Fruit fly (Drosophila melanogaster) whole organism, adult: Measurements from ENCODE around the gene waw.
A peak's percentile ranks its signal among the peaks of the same experiment; 100 is the strongest.

Experiments
- CG11617 ChIP-seq: fragments of 200-800 bp; sonication (Bioruptor generic); optimal IDR thresholded peaks from 2 replicates; lab custom pipeline; 2017; ENCODE audit warnings: mild to moderate bottlenecking, missing biosample characterization, missing genetic modification reagents, missing genetic modification characterization
- CG12768 ChIP-seq: fragments of 200-800 bp; sonication (Bioruptor generic); optimal IDR thresholded peaks from 2 replicates; lab custom pipeline; 2017; ENCODE audit warnings: missing biosample characterization, missing genetic modification characterization, mild to moderate bottlenecking, moderate library complexity, missing genetic modification reagents
- CG14711 ChIP-seq: fragments of 200-800 bp; sonication (Bioruptor generic); optimal IDR thresholded peaks from 2 replicates; lab custom pipeline; 2018; ENCODE audit warnings: missing biosample characterization, mild to moderate bottlenecking, missing genetic modification characterization, moderate library complexity
- CG1620 ChIP-seq: fragments of 200-800 bp; sonication (Bioruptor generic); optimal IDR thresholded peaks from 2 replicates; lab custom pipeline; 2016; ENCODE audit warnings: missing biosample characterization, missing genetic modification characterization
- CG33017 ChIP-seq: fragments of 200-800 bp; sonication (Bioruptor generic); optimal IDR thresholded peaks from 2 replicates; lab custom pipeline; 2018; ENCODE audit warnings: missing biosample characterization, mild to moderate bottlenecking, missing genetic modification characterization, moderate library complexity
- CG5204 ChIP-seq: fragments of 200-800 bp; sonication (Bioruptor generic); optimal IDR thresholded peaks from 2 replicates; lab custom pipeline; 2016; ENCODE audit warnings: missing biosample characterization, missing genetic modification characterization
- CG7045 ChIP-seq: fragments of 200-800 bp; sonication (Bioruptor generic); optimal IDR thresholded peaks from 2 replicates; lab custom pipeline; 2017; ENCODE audit warnings: missing biosample characterization, mild to moderate bottlenecking, missing genetic modification characterization
- CG7101 ChIP-seq: fragments of 200-800 bp; sonication (Bioruptor generic); optimal IDR thresholded peaks from 2 replicates; lab custom pipeline; 2018; ENCODE audit warnings: missing biosample characterization, mild to moderate bottlenecking, missing genetic modification characterization, moderate library complexity
- Clk ChIP-seq: fragments of 200-800 bp; sonication (Bioruptor generic); optimal IDR thresholded peaks from 2 replicates; lab custom pipeline; 2017; ENCODE audit warnings: missing biosample characterization, missing genetic modification characterization
- Crg-1 ChIP-seq: fragments of 200-800 bp; sonication (Bioruptor generic); optimal IDR thresholded peaks from 2 replicates; lab custom pipeline; 2016; ENCODE audit warnings: missing biosample characterization, missing genetic modification characterization
- Hr96 ChIP-seq: fragments of 200-800 bp; sonication (Bioruptor generic); optimal IDR thresholded peaks from 2 replicates; lab custom pipeline; 2016; ENCODE audit warnings: missing biosample characterization, missing genetic modification characterization
- Mnt ChIP-seq: fragments of 200-800 bp; sonication (Bioruptor generic); optimal IDR thresholded peaks from 2 replicates; lab custom pipeline; 2016; ENCODE audit warnings: missing biosample characterization, mild to moderate bottlenecking, missing genetic modification characterization
- bab1 ChIP-seq: fragments of 200-800 bp; sonication (Bioruptor generic); optimal IDR thresholded peaks from 3 replicates; lab custom pipeline; 2019; ENCODE audit warnings: missing biosample characterization, mild to moderate bottlenecking, missing genetic modification characterization, moderate library complexity
- cic ChIP-seq: fragments of 200-800 bp; sonication (Bioruptor generic); optimal IDR thresholded peaks from 2 replicates; lab custom pipeline; 2017; ENCODE audit warnings: missing biosample characterization, mild to moderate bottlenecking, missing genetic modification characterization, moderate library complexity
- cnc ChIP-seq, 2 experiments: fragments of >200 bp; optimal IDR thresholded peaks; 2 replicates each; lab custom pipeline; 2017
- kay ChIP-seq: fragments of 200-800 bp; sonication (Bioruptor generic); peaks from one replicate; lab custom pipeline; 2016; ENCODE audit warnings: missing biosample characterization, missing genetic modification characterization, borderline replicate concordance
- ovo ChIP-seq: fragments of 200-800 bp; sonication (Bioruptor generic); optimal IDR thresholded peaks from 2 replicates; lab custom pipeline; 2016; ENCODE audit warnings: missing biosample characterization, missing genetic modification characterization
- pad ChIP-seq: fragments of 200-800 bp; sonication (Bioruptor generic); optimal IDR thresholded peaks from 3 replicates; lab custom pipeline; 2017; ENCODE audit warnings: missing biosample characterization, missing genetic modification characterization, mild to moderate bottlenecking, moderate library complexity, missing genetic modification reagents
- tj ChIP-seq: fragments of 200-800 bp; sonication (Bioruptor generic); optimal IDR thresholded peaks from 3 replicates; lab custom pipeline; 2017; ENCODE audit warnings: missing biosample characterization, mild to moderate bottlenecking, missing genetic modification characterization, moderate library complexity
- toe ChIP-seq: fragments of 200-800 bp; sonication (Bioruptor generic); optimal IDR thresholded peaks from 2 replicates; lab custom pipeline; 2016; ENCODE audit warnings: missing biosample characterization, missing genetic modification characterization

The waw gene

DNA sequence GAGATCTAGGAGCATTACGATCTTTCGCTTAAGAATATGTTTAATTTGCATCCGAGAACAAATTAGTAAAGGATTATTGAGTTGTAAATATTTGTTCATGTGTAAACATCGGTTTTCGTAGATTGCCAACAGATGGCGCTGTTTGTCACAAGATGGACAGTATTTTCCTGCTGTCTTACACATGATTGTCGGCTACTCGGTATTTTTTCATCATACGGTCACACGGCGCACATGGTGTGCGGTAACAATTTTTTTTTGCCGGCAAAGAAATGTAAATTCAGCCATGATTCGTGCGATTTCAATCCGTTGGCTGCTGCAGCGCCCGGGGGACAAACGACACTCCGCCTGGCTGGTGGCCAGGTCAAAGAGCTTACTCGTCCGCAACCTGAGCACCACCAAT, at the start of gene waw, which contains the start of gene bbx:
TSS of gene waw (plus strand) at position 151 of the 400 bp plus-strand sequence.
TSS of gene bbx (plus strand) at position 151 of the 400 bp plus-strand sequence.
- TF ChIP-seq toe (GFP tag; lab: Kevin White, UChicago) (no peak), cnc (optimal IDR thresholded peaks at IDR 0.05; lab: Kevin White, UChicago) (no peak), bab1 (GFP tag; lab: Kevin White, UChicago) (peak; percentile 52), CG14711 (tag; lab: Kevin White, UChicago) (peak; percentile 21), Mnt (peak; percentile 100), pad (peak; percentile 18), CG7101 (tag; lab: Kevin White, UChicago) (peak; percentile 57), CG11617 (GFP tag; lab: Kevin White, UChicago) (peak; percentile 55), tj (peak; percentile 5), cic (GFP tag; lab: Kevin White, UChicago) (peak; percentile 14), CG1620 (GFP tag; lab: Kevin White, UChicago) (peak; percentile 57), Crg-1 (GFP tag; lab: Kevin White, UChicago) (peak; percentile 42), Clk (GFP tag; lab: Kevin White, UChicago) (no peak)

dm6 chrX:21315852-21316251, 47.0 kb upstream of the waw start, which contains the start of gene Rpt6:
Gene Rpt6, plus strand, starts transcription at chrX:21316052.
- TF ChIP-seq Mnt (peak; percentile 22), toe (GFP tag; lab: Kevin White, UChicago) (no peak), CG7045 (no peak), bab1 (GFP tag; lab: Kevin White, UChicago) (peak; percentile 42), CG1620 (GFP tag; lab: Kevin White, UChicago) (peak; percentile 6), cnc (optimal IDR thresholded peaks at IDR 0.05; lab: Kevin White, UChicago) (peak; percentile 50 to 83), CG11617 (GFP tag; lab: Kevin White, UChicago) (no peak), ovo (GFP tag; lab: Kevin White, UChicago) (no peak), Hr96 (GFP tag; lab: Kevin White, UChicago) (no peak), tj (peak; percentile 53)

DNA sequence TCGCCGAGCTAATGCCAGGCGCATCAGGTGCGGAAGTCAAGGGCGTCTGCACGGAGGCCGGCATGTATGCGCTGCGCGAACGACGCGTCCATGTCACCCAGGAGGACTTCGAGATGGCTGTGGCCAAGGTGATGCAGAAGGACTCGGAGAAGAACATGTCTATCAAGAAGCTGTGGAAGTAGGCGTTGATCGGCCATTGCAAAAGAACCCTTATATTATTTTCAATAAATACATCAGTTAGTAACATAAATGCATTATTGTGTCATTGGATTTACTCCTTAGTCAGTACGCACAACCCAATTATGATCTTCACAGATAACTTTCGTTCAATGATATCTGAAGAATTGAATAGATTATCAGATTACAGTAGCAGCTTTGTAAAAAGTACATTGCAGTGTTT, 45.4 kb upstream of the waw start, which contains the start of gene CG1801:
TSS of gene CG1801 (minus strand) at position 101 of the 400 bp plus-strand sequence.
- TF ChIP-seq Crg-1 (GFP tag; lab: Kevin White, UChicago) = no peak
- no peak for TF ChIP-seq CG5204 (GFP tag; lab: Kevin White, UChicago)
- no peak for TF ChIP-seq CG1620 (GFP tag; lab: Kevin White, UChicago)
- no peak for TF ChIP-seq cnc (optimal IDR thresholded peaks at IDR 0.05; lab: Kevin White, UChicago)
- TF ChIP-seq toe (GFP tag; lab: Kevin White, UChicago) = no peak
- no peak for TF ChIP-seq CG7101 (tag; lab: Kevin White, UChicago)
- no peak for TF ChIP-seq pad
- TF ChIP-seq Mnt = no peak
- TF ChIP-seq CG12768 (GFP tag; lab: Kevin White, UChicago) = no peak
- TF ChIP-seq CG14711 (tag; lab: Kevin White, UChicago) = no peak
- no peak for TF ChIP-seq CG11617 (GFP tag; lab: Kevin White, UChicago)
- no peak for TF ChIP-seq CG33017 (tag; lab: Kevin White, UChicago)
- no peak for TF ChIP-seq bab1 (GFP tag; lab: Kevin White, UChicago)
- TF ChIP-seq CG7045 = no peak
- no peak for TF ChIP-seq Clk (GFP tag; lab: Kevin White, UChicago)
- no peak for TF ChIP-seq ovo (GFP tag; lab: Kevin White, UChicago)
- TF ChIP-seq kay = no peak
- no peak for TF ChIP-seq Hr96 (GFP tag; lab: Kevin White, UChicago)
- no peak for TF ChIP-seq cic (GFP tag; lab: Kevin White, UChicago)
- TF ChIP-seq tj = no peak

dm6 chrX:21319202-21319772, 43.5 kb upstream of the waw start, which contains the start of the genes SLIRP1 and anox:
Gene SLIRP1, minus strand, starts transcription at chrX:21319296.
Gene anox, minus strand, starts transcription at chrX:21319296.
- peak; percentile 77 for TF ChIP-seq CG5204 (GFP tag; lab: Kevin White, UChicago)
- TF ChIP-seq tj = peak; percentile 85
- no peak for TF ChIP-seq cnc (optimal IDR thresholded peaks at IDR 0.05; lab: Kevin White, UChicago)
- TF ChIP-seq CG33017 (tag; lab: Kevin White, UChicago) = peak; percentile 67
- peak; percentile 82 for TF ChIP-seq CG14711 (tag; lab: Kevin White, UChicago)
- peak; percentile 84 for TF ChIP-seq Crg-1 (GFP tag; lab: Kevin White, UChicago)
- TF ChIP-seq CG12768 (GFP tag; lab: Kevin White, UChicago) = peak; percentile 76
- no peak for TF ChIP-seq Hr96 (GFP tag; lab: Kevin White, UChicago)
- TF ChIP-seq toe (GFP tag; lab: Kevin White, UChicago) = peak; percentile 67
- no peak for TF ChIP-seq kay
- TF ChIP-seq bab1 (GFP tag; lab: Kevin White, UChicago) = peak; percentile 81
- TF ChIP-seq CG7101 (tag; lab: Kevin White, UChicago) = peak; percentile 89
- peak; percentile 80 for TF ChIP-seq CG11617 (GFP tag; lab: Kevin White, UChicago)
- TF ChIP-seq cic (GFP tag; lab: Kevin White, UChicago) = peak; percentile 76
- TF ChIP-seq CG7045 = peak; percentile 65
- TF ChIP-seq Clk (GFP tag; lab: Kevin White, UChicago) = peak; percentile 16
- peak; percentile 75 for TF ChIP-seq pad
- peak; percentile 55 for TF ChIP-seq ovo (GFP tag; lab: Kevin White, UChicago)
- TF ChIP-seq Mnt = peak; percentile 56
- peak; percentile 83 for TF ChIP-seq CG1620 (GFP tag; lab: Kevin White, UChicago)

DNA sequence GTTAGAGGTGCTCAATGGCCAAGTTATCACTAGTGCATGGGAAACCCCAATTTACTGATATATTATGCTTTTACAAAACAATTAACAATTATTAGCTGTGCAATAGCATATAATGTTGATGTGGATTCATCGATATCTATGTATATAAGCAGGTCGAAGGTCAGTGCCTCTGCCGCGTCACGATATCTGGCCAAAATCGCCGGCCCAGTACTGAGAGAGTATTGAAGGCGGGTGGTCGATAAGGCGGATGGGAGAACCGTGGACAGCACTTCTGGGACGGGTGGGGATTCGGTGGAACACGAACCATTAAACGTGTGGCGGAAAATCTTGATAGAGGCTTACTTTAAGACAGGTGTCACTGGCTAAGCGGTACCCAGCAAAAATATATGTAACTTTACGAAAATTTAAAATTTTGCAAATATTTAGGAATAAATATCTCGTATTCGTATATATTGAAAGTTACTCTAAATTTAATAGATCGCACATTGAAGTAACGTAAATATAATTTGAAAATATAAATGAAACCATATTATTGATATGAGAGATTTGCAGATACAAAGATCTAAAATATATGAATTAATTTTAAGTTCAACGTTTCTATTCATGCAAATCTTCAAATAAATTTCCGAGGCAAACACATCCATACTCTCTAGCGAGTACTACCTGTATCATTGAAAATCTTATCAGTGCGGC, 40.4 kb upstream of the waw start:
- TF ChIP-seq cic (GFP tag; lab: Kevin White, UChicago) (no peak), CG14711 (tag; lab: Kevin White, UChicago) (peak; percentile 64), Clk (GFP tag; lab: Kevin White, UChicago) (peak; percentile 30), pad (peak; percentile 62), Hr96 (GFP tag; lab: Kevin White, UChicago) (no peak), toe (GFP tag; lab: Kevin White, UChicago) (peak; percentile 48), CG7045 (peak; percentile 33)
